Worm (Caenorhabditis elegans): ENCODE data around the gene clec-73.

- TF ChIP-seq rnt-1 (tag; optimal IDR thresholded peaks at IDR 0.05) (no peak), C08G9.2 (tag; optimal IDR thresholded peaks at IDR 0.05) (no peak), ceh-31 (tag; optimal IDR thresholded peaks at IDR 0.05) (no peak), ceh-30 (tag; optimal IDR thresholded peaks at IDR 0.05) (no peak), hlh-8 (tag; optimal IDR thresholded peaks at IDR 0.05) (no peak), hlh-30 (tag; optimal IDR thresholded peaks at IDR 0.05; ENCODE audit: insufficient read depth) (no peak), ceh-22 (tag; optimal IDR thresholded peaks at IDR 0.05) (no peak), ets-4 (tag; optimal IDR thresholded peaks at IDR 0.05) (no peak), sox-2 (GFP tag; IDR thresholded peaks at IDR 0.05) (no peak), pha-4 (tag; optimal IDR thresholded peaks at IDR 0.05) (no peak), nhr-11 (tag; optimal IDR thresholded peaks at IDR 0.05) (no peak), unc-3 (GFP tag; conservative IDR thresholded peaks at IDR 0.05) (no peak), unc-3 (tag; optimal IDR thresholded peaks at IDR 0.05) (no peak), fkh-10 (GFP tag; optimal IDR thresholded peaks at IDR 0.05) (no peak)
These were observed 48.2 kb upstream of the clec-73 start for ce11 chrIV:4004221-4004620.
